Fruit fly (Drosophila melanogaster) whole organism, wandering third instar larva: ENCODE data around the gene CG14280.

Source experiments
- Abd-B ChIP-seq: fragments of >200 bp; optimal IDR thresholded peaks from 2 replicates; lab custom pipeline; 2017; ENCODE audit warnings: missing biosample characterization, missing genetic modification characterization
- Dfd ChIP-seq: fragments of >200 bp; optimal IDR thresholded peaks from 2 replicates; lab custom pipeline; 2017; ENCODE audit warnings: missing biosample characterization, missing genetic modification characterization
- N ChIP-seq: fragments of >200 bp; optimal IDR thresholded peaks from 2 replicates; lab custom pipeline; 2018; ENCODE audit warnings: missing biosample characterization, missing external identifiers, missing genetic modification characterization
- Rel ChIP-seq, 2 experiments: fragments of 200-800 bp; sonication (Bioruptor generic) in 1 of 2; optimal IDR thresholded peaks; 2 replicates in 1 of 2; 3 replicates in 1 of 2; lab custom pipeline; 2016 to 2019; ENCODE audit warnings: mild to moderate bottlenecking in 2 of 2, missing biosample characterization in 2 of 2, missing genetic modification characterization in 2 of 2, moderate library complexity in 1 of 2
- h ChIP-seq: fragments of 200-800 bp; sonication (Bioruptor generic); optimal IDR thresholded peaks from 3 replicates; lab custom pipeline; 2016; ENCODE audit warnings: missing biosample characterization, mild to moderate bottlenecking, missing genetic modification characterization
- rgr ChIP-seq: fragments of 200-800 bp; sonication (Bioruptor generic); optimal IDR thresholded peaks from 3 replicates; lab custom pipeline; 2016; ENCODE audit warnings: missing biosample characterization, mild to moderate bottlenecking, missing genetic modification characterization

dm6 chr3R:19298202-19298601 lies 41.6 kb downstream of the CG14280 start:
- TF ChIP-seq Abd-B (GFP tag; lab: Kevin White, UChicago) = no peak
- no peak for TF ChIP-seq h
- no peak for TF ChIP-seq N
- no peak for TF ChIP-seq Dfd (GFP tag; lab: Kevin White, UChicago)
- no peak for TF ChIP-seq rgr
- no peak for TF ChIP-seq Rel (GFP tag; optimal IDR thresholded peaks at IDR 0.05; lab: Kevin White, UChicago)
- TF ChIP-seq Rel (tag; optimal IDR thresholded peaks at IDR 0.05; lab: Kevin White, UChicago) = no peak
